Worm (Caenorhabditis elegans): ENCODE data around the gene F13C5.1.

F13C5.1 gene

DNA sequence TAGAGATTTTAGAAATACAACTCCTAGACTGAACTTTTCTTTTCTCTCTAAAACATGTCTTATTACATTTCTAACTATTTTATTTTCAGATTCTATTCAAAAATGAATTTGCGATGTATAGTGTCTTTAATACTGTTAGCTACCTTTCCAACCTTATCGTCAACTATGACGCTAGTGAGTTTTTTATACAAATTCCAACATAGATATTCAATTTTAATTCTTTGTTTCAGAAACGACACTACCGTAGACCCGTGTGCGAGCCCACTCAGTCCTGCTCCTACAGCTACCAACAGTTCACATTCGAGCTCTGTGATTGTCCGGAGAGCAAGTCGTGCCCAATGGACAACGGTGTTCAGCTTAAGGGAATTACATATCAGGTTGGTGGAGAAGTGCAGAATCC lies 27.2 kb downstream of the F13C5.1 start, which contains the start of gene M6.4:
TSS of gene M6.4 (plus strand) at position 55 of the 400 bp plus-strand sequence.
- TF ChIP-seq snpc-4 (tag; optimal IDR thresholded peaks at IDR 0.05) (no peak), ces-1 (GFP tag; optimal IDR thresholded peaks at IDR 0.05) (no peak), ceh-39 (tag; optimal IDR thresholded peaks at IDR 0.05) (no peak), mab-5 (tag; optimal IDR thresholded peaks at IDR 0.05) (no peak)

DNA sequence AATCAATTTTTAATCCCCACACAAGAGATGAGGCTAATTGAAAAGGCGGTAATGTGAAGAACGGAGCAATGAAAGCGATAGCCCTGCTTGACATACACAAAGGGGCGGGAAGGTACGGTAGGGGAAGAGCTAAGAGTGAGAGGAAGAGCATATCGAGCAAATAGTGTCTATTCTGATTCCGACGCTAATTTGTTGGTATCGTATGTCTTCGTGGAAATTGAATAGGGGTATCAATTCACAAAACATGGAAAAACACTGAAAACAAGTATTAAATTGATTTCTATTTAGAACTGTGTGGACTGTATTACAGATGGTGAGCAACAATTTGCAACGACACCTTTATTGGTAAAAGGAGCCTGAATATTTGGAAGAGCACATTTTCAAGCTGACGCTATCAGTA lies 34.9 kb downstream of the F13C5.1 start, which contains the start of gene pha-2:
TSS of gene pha-2 (minus strand) at position 101 of the 400 bp plus-strand sequence.
- no peak for TF ChIP-seq unc-120 (tag; optimal IDR thresholded peaks at IDR 0.05; ENCODE audit: poor library complexity, severe bottlenecking)
- TF ChIP-seq nhr-28 (tag; optimal IDR thresholded peaks at IDR 0.05): no peak
- no peak for TF ChIP-seq mab-5 (tag; optimal IDR thresholded peaks at IDR 0.05)
- TF ChIP-seq ces-1 (GFP tag; optimal IDR thresholded peaks at IDR 0.05): no peak
- no peak for TF ChIP-seq drap-1 (GFP tag; optimal IDR thresholded peaks at IDR 0.05)

DNA sequence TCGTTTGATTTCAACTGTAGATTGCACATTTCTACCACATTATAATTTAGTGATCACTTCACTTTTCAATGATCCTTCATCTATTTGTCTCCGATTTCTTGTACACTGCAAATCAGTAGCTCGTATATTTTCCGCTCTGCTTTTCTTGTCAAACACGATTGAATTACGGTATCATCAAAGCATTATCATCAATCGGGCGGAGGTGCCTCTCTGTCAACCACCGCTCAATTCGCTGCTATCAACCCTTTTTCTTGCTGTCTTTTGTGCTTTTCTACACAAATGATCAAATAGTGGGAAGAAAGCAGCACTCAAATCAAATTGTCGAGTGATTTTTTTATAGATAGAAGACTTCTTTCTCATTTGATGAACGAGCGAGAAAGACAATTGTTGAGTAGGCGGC lies 35.6 kb downstream of the F13C5.1 start:
- TF ChIP-seq nhr-2 (tag; optimal IDR thresholded peaks at IDR 0.05) (no peak), nhr-12 (tag; optimal IDR thresholded peaks at IDR 0.05) (no peak), snpc-4 (tag; optimal IDR thresholded peaks at IDR 0.05) (no peak), pha-4 (tag; optimal IDR thresholded peaks at IDR 0.05) (no peak), unc-39 (tag; optimal IDR thresholded peaks at IDR 0.05) (no peak), nhr-237 (tag; optimal IDR thresholded peaks at IDR 0.05) (no peak), tbx-8 (GFP tag; optimal IDR thresholded peaks at IDR 0.05) (no peak), unc-62 (GFP tag; optimal IDR thresholded peaks at IDR 0.05) (no peak), mab-5 (tag; optimal IDR thresholded peaks at IDR 0.05) (no peak), nhr-76 (tag; optimal IDR thresholded peaks at IDR 0.05) (no peak), ceh-43 (GFP tag; optimal IDR thresholded peaks at IDR 0.05) (no peak), unc-120 (tag; optimal IDR thresholded peaks at IDR 0.05; ENCODE audit: poor library complexity, severe bottlenecking) (no peak), ztf-11 (tag; optimal IDR thresholded peaks at IDR 0.05) (no peak), sem-2 (GFP tag; optimal IDR thresholded peaks at IDR 0.05) (no peak), elt-3 (tag; optimal IDR thresholded peaks at IDR 0.05) (no peak), ceh-39 (tag; optimal IDR thresholded peaks at IDR 0.05) (no peak)

DNA sequence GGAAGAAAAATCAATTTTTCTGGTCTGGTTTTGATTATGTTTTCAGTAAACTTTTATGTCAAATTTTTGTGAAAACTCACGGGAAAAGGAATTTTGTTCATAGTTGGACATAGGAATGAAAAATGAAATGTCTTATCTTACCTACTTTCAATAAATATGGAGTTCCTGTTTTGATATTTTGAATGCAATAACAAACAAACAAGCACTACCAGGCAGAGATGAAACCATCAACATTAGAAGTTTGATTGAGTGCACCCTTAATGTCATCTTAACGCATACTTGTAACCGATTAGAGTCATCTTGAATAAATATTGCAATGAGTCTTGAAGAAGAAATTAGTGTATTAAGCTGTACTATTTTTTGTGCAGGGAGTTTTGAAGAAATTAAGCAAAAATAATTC lies 39.5 kb downstream of the F13C5.1 start, which contains the start of gene M6.11:
TSS of gene M6.11 (minus strand) at position 101 of the 400 bp plus-strand sequence.
- TF ChIP-seq M03D4.4 (tag; optimal IDR thresholded peaks at IDR 0.05): no peak
- TF ChIP-seq sptf-1 (tag; optimal IDR thresholded peaks at IDR 0.05): no peak
- TF ChIP-seq unc-39 (tag; optimal IDR thresholded peaks at IDR 0.05): no peak
- TF ChIP-seq elt-3 (tag; optimal IDR thresholded peaks at IDR 0.05): no peak
- no peak for TF ChIP-seq bed-3 (GFP tag; optimal IDR thresholded peaks at IDR 0.05)
- TF ChIP-seq mls-2 (tag; optimal IDR thresholded peaks at IDR 0.05): no peak
- TF ChIP-seq ztf-11 (tag; optimal IDR thresholded peaks at IDR 0.05): no peak
- no peak for TF ChIP-seq lin-13 (tag; optimal IDR thresholded peaks at IDR 0.05)
- no peak for TF ChIP-seq blmp-1 (tag; optimal IDR thresholded peaks at IDR 0.05)
- no peak for TF ChIP-seq cnd-1 (tag; optimal IDR thresholded peaks at IDR 0.05)
- TF ChIP-seq sem-2 (GFP tag; optimal IDR thresholded peaks at IDR 0.05): no peak
- no peak for TF ChIP-seq ham-2 (GFP tag; optimal IDR thresholded peaks at IDR 0.05)
- TF ChIP-seq ceh-39 (tag; optimal IDR thresholded peaks at IDR 0.05): no peak
- TF ChIP-seq nhr-12 (tag; optimal IDR thresholded peaks at IDR 0.05): no peak
- no peak for TF ChIP-seq unc-120 (tag; optimal IDR thresholded peaks at IDR 0.05; ENCODE audit: poor library complexity, severe bottlenecking)
- no peak for TF ChIP-seq elt-1 (tag; optimal IDR thresholded peaks at IDR 0.05; ENCODE audit: borderline replicate concordance, insufficient read depth)
- TF ChIP-seq flh-1 (GFP tag; optimal IDR thresholded peaks at IDR 0.05): no peak
- no peak for TF ChIP-seq mep-1 (tag; optimal IDR thresholded peaks at IDR 0.05)
- no peak for TF ChIP-seq ceh-43 (GFP tag; optimal IDR thresholded peaks at IDR 0.05)

DNA sequence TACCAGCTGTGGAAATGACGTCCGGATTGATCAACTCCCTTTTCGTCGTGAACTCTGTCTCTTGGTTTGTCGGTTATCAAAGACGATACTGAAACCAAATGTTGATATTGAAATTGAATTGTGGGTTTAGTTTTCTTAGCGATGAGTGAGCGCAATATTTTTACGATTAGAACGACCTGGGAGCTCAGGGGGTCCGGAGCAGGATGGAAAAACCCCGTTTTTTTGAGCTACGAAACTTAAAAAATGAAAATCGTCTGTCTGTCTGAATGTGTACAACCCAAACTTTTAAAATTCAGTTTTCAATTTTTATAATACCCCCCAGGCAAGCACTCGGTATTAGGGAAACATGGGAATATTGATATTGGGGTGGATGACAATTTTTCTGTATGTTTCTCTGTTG lies 40.9 kb downstream of the F13C5.1 start:
- no peak for TF ChIP-seq blmp-1 (tag; optimal IDR thresholded peaks at IDR 0.05)
- no peak for TF ChIP-seq mab-5 (tag; optimal IDR thresholded peaks at IDR 0.05)

DNA sequence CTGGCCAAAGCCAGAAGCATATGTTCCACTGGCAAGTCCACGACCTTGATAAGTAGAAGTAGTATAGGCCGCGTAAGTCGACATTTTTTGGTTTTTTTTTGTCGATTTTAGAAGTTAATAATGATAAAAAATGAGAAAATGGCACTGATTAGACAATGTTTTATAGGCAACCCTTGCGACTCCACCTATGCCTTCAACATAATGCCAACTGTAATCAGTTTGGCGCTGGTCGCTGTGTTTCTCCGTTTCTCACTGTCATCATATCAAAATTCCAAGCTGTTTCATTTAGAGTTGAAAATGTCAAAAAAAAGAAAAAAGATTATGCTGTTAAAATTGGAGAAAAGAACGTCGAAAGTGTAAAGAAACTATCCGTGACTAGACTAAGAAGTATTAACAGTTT lies 43.6 kb downstream of the F13C5.1 start:
- TF ChIP-seq drap-1 (GFP tag; optimal IDR thresholded peaks at IDR 0.05) (no peak), ces-1 (GFP tag; optimal IDR thresholded peaks at IDR 0.05) (no peak), flh-1 (GFP tag; optimal IDR thresholded peaks at IDR 0.05) (no peak), nhr-76 (tag; optimal IDR thresholded peaks at IDR 0.05) (no peak), zip-8 (tag; optimal IDR thresholded peaks at IDR 0.05) (no peak), snpc-4 (tag; optimal IDR thresholded peaks at IDR 0.05) (no peak), ham-2 (GFP tag; optimal IDR thresholded peaks at IDR 0.05) (no peak), ztf-11 (tag; optimal IDR thresholded peaks at IDR 0.05) (no peak), M03D4.4 (tag; optimal IDR thresholded peaks at IDR 0.05) (no peak), hlh-1 (tag; optimal IDR thresholded peaks at IDR 0.05) (no peak), unc-120 (tag; optimal IDR thresholded peaks at IDR 0.05; ENCODE audit: poor library complexity, severe bottlenecking) (no peak), mls-2 (tag; optimal IDR thresholded peaks at IDR 0.05) (no peak), tbx-8 (GFP tag; optimal IDR thresholded peaks at IDR 0.05) (no peak), mab-5 (tag; optimal IDR thresholded peaks at IDR 0.05) (no peak)

Data from whole organism, mixed stage, embryonic.